Fruit fly (Drosophila melanogaster) whole organism: ENCODE measurements around the gene Acp63F.

Source experiments
- CG8478 ChIP-seq: fragments of >200 bp; optimal IDR thresholded peaks from 2 replicates; lab custom pipeline; 2018; ENCODE audit warnings: inconsistent platforms
- Dll ChIP-seq: fragments of >200 bp; optimal IDR thresholded peaks from 2 replicates; lab custom pipeline; 2017
- EcR ChIP-seq, 2 experiments: fragments of >200 bp; optimal IDR thresholded peaks; 2 replicates each; lab custom pipeline; 2017; ENCODE audit warnings: missing biosample characterization in 2 of 2, missing genetic modification characterization in 2 of 2, missing genetic modification reagents in 2 of 2
- pan ChIP-seq: fragments of >200 bp; optimal IDR thresholded peaks from 2 replicates; lab custom pipeline; 2017
- psq ChIP-seq: fragments of >200 bp; optimal IDR thresholded peaks from 2 replicates; lab custom pipeline; 2017
- usp ChIP-seq: fragments of >200 bp; optimal IDR thresholded peaks from 2 replicates; lab custom pipeline; 2017; ENCODE audit warnings: missing biosample characterization, missing genetic modification characterization, mixed read lengths

dm6 chr3L:3798488-3798887 lies 17.7 kb downstream of the Acp63F start:
- TF ChIP-seq psq (no peak), EcR (GFP tag; optimal IDR thresholded peaks at IDR 0.05; lab: Kevin White, UChicago) (no peak), CG8478 (no peak), pan (lab: Kevin White, UChicago) (no peak), usp (no peak), Dll (no peak)
